Worm (Caenorhabditis elegans) whole organism, L1 larva: ENCODE results near the gene gpa-18.

ENCODE experiments used
- C04F5.9 ChIP-seq: sonication (generic microtip); optimal IDR thresholded peaks from 2 replicates; lab custom pipeline; 2016; ENCODE audit warnings: missing genetic modification characterization, missing compliant biosample characterization
- C16A3.4 ChIP-seq: fragments of 150-350 bp; optimal IDR thresholded peaks from 2 replicates; lab custom pipeline; 2014; ENCODE audit warnings: missing biosample characterization, missing genetic modification characterization
- C34B4.2 ChIP-seq: sonication (generic microtip); optimal IDR thresholded peaks from 2 replicates; lab custom pipeline; 2017; ENCODE audit warnings: mild to moderate bottlenecking, missing genetic modification characterization, missing compliant biosample characterization
- F16B12.6 ChIP-seq: fragments of 150-350 bp; optimal IDR thresholded peaks from 2 replicates; lab custom pipeline; 2014; ENCODE audit warnings: missing biosample characterization, missing genetic modification characterization
- Y116A8C.19 ChIP-seq: sonication (generic microtip); optimal IDR thresholded peaks from 2 replicates; lab custom pipeline; 2016; ENCODE audit warnings: missing compliant biosample characterization, missing genetic modification characterization, borderline replicate concordance
- aha-1 ChIP-seq: fragments of 150-350 bp; optimal IDR thresholded peaks from 2 replicates; lab custom pipeline; 2014; ENCODE audit warnings: missing biosample characterization, missing genetic modification characterization
- alr-1 ChIP-seq: fragments of 200-800 bp; sonication (Bioruptor generic); optimal IDR thresholded peaks from 2 replicates; lab custom pipeline; 2018; ENCODE audit warnings: borderline replicate concordance, mild to moderate bottlenecking, missing genetic modification characterization, missing compliant biosample characterization
- ama-1 ChIP-seq: fragments of 150-350 bp; optimal IDR thresholded peaks from 2 replicates; lab custom pipeline; 2014
- blmp-1 ChIP-seq: fragments of 150-350 bp; optimal IDR thresholded peaks from 2 replicates; lab custom pipeline; 2014; ENCODE audit warnings: missing biosample characterization, missing genetic modification characterization
- ceh-63 ChIP-seq: fragments of 200-800 bp; sonication (Bioruptor generic); optimal IDR thresholded peaks from 2 replicates; lab custom pipeline; 2018; ENCODE audit warnings: mild to moderate bottlenecking, missing genetic modification characterization, missing compliant biosample characterization
- ceh-88 ChIP-seq: fragments of 200-800 bp; sonication (Bioruptor generic); IDR thresholded peaks from 2 replicates; pipeline ENCODE4 v1.3.6; 2022; ENCODE audit warnings: missing genetic modification characterization, missing compliant biosample characterization
- ceh-90 ChIP-seq: sonication (generic microtip); optimal IDR thresholded peaks from 2 replicates; lab custom pipeline; 2016; ENCODE audit warnings: missing genetic modification characterization, missing compliant biosample characterization
- ces-1 ChIP-seq: fragments of 150-350 bp; optimal IDR thresholded peaks from 2 replicates; lab custom pipeline; 2014; ENCODE audit warnings: missing biosample characterization, missing genetic modification reagents, missing genetic modification characterization
- dpl-1 ChIP-seq, 3 experiments: fragments of 150-350 bp in 2 of 3; sonication (generic microtip) in 1 of 3; optimal IDR thresholded peaks; 2 replicates each; lab custom pipeline; 2014 to 2017; ENCODE audit warnings: missing biosample characterization in 3 of 3, missing genetic modification characterization in 3 of 3, missing genetic modification reagents in 3 of 3
- dsc-1 ChIP-seq: sonication (generic microtip); optimal IDR thresholded peaks from 2 replicates; lab custom pipeline; 2016; ENCODE audit warnings: mild to moderate bottlenecking, missing genetic modification characterization, missing compliant biosample characterization
- efl-3 ChIP-seq: fragments of 200-800 bp; sonication (Bioruptor generic); optimal IDR thresholded peaks from 2 replicates; lab custom pipeline; 2018; ENCODE audit warnings: mild to moderate bottlenecking, missing genetic modification characterization, missing compliant biosample characterization
- egl-13 ChIP-seq: sonication (generic microtip); optimal IDR thresholded peaks from 2 replicates; lab custom pipeline; 2016; ENCODE audit warnings: missing genotype, missing genetic modification reagents, missing genetic modification characterization, missing compliant biosample characterization
- ets-5 ChIP-seq: fragments of 200-800 bp; sonication (Bioruptor generic); IDR thresholded peaks from 2 replicates; pipeline ENCODE4 v1.3.6; 2022; ENCODE audit warnings: missing genetic modification characterization, missing compliant biosample characterization
- fkh-10 ChIP-seq: sonication (generic microtip); optimal IDR thresholded peaks from 2 replicates; lab custom pipeline; 2017; ENCODE audit warnings: missing biosample characterization, missing genetic modification reagents, missing genetic modification characterization
- grh-1 ChIP-seq: fragments of 200-800 bp; sonication (Bioruptor generic); IDR thresholded peaks from 2 replicates; pipeline ENCODE4 v1.3.6; 2022; ENCODE audit warnings: missing genetic modification reagents, missing genetic modification characterization, missing compliant biosample characterization
- hlh-17 ChIP-seq: fragments of 200-800 bp; sonication (Bioruptor generic); optimal IDR thresholded peaks from 2 replicates; lab custom pipeline; 2018; ENCODE audit warnings: missing genetic modification characterization, mild to moderate bottlenecking, missing compliant biosample characterization, moderate library complexity, borderline replicate concordance
- hlh-4 ChIP-seq: sonication (generic microtip); optimal IDR thresholded peaks from 2 replicates; lab custom pipeline; 2016; ENCODE audit warnings: mild to moderate bottlenecking, missing genetic modification characterization, missing compliant biosample characterization
- irx-1 ChIP-seq: sonication (generic microtip); optimal IDR thresholded peaks from 2 replicates; lab custom pipeline; 2016; ENCODE audit warnings: missing genetic modification characterization, missing compliant biosample characterization
- isw-1 ChIP-seq: fragments of 200-800 bp; sonication (Bioruptor generic); IDR thresholded peaks from 2 replicates; pipeline ENCODE4 v1.3.6; 2022; ENCODE audit warnings: missing genetic modification characterization, missing compliant biosample characterization
- lin-14 ChIP-seq: fragments of 200-800 bp; sonication (Bioruptor generic); optimal IDR thresholded peaks from 2 replicates; lab custom pipeline; 2018; ENCODE audit warnings: mild to moderate bottlenecking, missing genetic modification characterization, moderate library complexity, missing compliant biosample characterization
- lin-35 ChIP-seq, 2 experiments: fragments of 150-350 bp; optimal IDR thresholded peaks; 2 replicates each; lab custom pipeline; 2014; ENCODE audit warnings: missing biosample characterization in 2 of 2, missing genetic modification characterization in 2 of 2, missing genetic modification reagents in 2 of 2
- lin-39 ChIP-seq: fragments of 150-350 bp; optimal IDR thresholded peaks from 2 replicates; lab custom pipeline; 2014; ENCODE audit warnings: missing biosample characterization, missing genetic modification reagents, missing genetic modification characterization
- lsy-2 ChIP-seq, 2 experiments: fragments of 150-350 bp; optimal IDR thresholded peaks; 2 replicates each; lab custom pipeline; 2014; ENCODE audit warnings: missing biosample characterization in 2 of 2, missing genetic modification characterization in 2 of 2
- mab-9 ChIP-seq: fragments of 200-800 bp; sonication (Bioruptor generic); IDR thresholded peaks from 2 replicates; pipeline ENCODE4 v1.3.6; 2022; ENCODE audit warnings: missing genetic modification reagents, missing genetic modification characterization, missing compliant biosample characterization
- mdl-1 ChIP-seq, 2 experiments: fragments of 150-350 bp; optimal IDR thresholded peaks; 2 replicates each; lab custom pipeline; 2014 to 2017; ENCODE audit warnings: missing biosample characterization in 2 of 2, missing genetic modification characterization in 2 of 2, inconsistent platforms in 1 of 2
- mep-1 ChIP-seq: fragments of 150-350 bp; optimal IDR thresholded peaks from 2 replicates; lab custom pipeline; 2014; ENCODE audit warnings: missing biosample characterization, missing genetic modification characterization
- nhr-11 ChIP-seq: fragments of 150-350 bp; optimal IDR thresholded peaks from 2 replicates; lab custom pipeline; 2014; ENCODE audit warnings: missing biosample characterization, missing genetic modification characterization
- nhr-12 ChIP-seq: sonication (generic microtip); optimal IDR thresholded peaks from 2 replicates; lab custom pipeline; 2017; ENCODE audit warnings: missing biosample characterization, missing genetic modification characterization
- nhr-237 ChIP-seq: fragments of 150-350 bp; optimal IDR thresholded peaks from 2 replicates; lab custom pipeline; 2014; ENCODE audit warnings: missing biosample characterization, missing genetic modification characterization
- nhr-28 ChIP-seq: fragments of 150-350 bp; optimal IDR thresholded peaks from 2 replicates; lab custom pipeline; 2014; ENCODE audit warnings: missing biosample characterization, missing genetic modification characterization
- nhr-47 ChIP-seq: sonication (generic microtip); optimal IDR thresholded peaks from 2 replicates; lab custom pipeline; 2016; ENCODE audit warnings: mild to moderate bottlenecking, missing genetic modification characterization, moderate library complexity, missing compliant biosample characterization
- nhr-77 ChIP-seq: fragments of 150-350 bp; optimal IDR thresholded peaks from 2 replicates; lab custom pipeline; 2014; ENCODE audit warnings: missing biosample characterization, missing genetic modification characterization
- nhr-90 ChIP-seq: sonication (generic microtip); optimal IDR thresholded peaks from 2 replicates; lab custom pipeline; 2016; ENCODE audit warnings: mild to moderate bottlenecking, missing genetic modification characterization, missing compliant biosample characterization; ENCODE audit not compliant: poor library complexity
- pax-3 ChIP-seq: fragments of 200-800 bp; sonication (Bioruptor generic); optimal IDR thresholded peaks from 2 replicates; lab custom pipeline; 2018; ENCODE audit warnings: mild to moderate bottlenecking, missing genetic modification characterization, moderate library complexity, missing compliant biosample characterization
- pqm-1 ChIP-seq: sonication (generic microtip); optimal IDR thresholded peaks from 3 replicates; lab custom pipeline; 2017; ENCODE audit warnings: missing biosample characterization, missing genetic modification characterization
- rnt-1 ChIP-seq: sonication (generic microtip); optimal IDR thresholded peaks from 2 replicates; lab custom pipeline; 2016; ENCODE audit warnings: mild to moderate bottlenecking, missing genetic modification characterization, moderate library complexity, missing compliant biosample characterization
- snpc-4 ChIP-seq: fragments of 150-350 bp; optimal IDR thresholded peaks from 2 replicates; lab custom pipeline; 2014; ENCODE audit warnings: missing biosample characterization, missing genetic modification characterization
- sptf-1 ChIP-seq: fragments of 150-350 bp; optimal IDR thresholded peaks from 2 replicates; lab custom pipeline; 2014; ENCODE audit warnings: missing biosample characterization, missing genetic modification characterization
- sup-37 ChIP-seq: fragments of 200-800 bp; sonication (Bioruptor generic); optimal IDR thresholded peaks from 2 replicates; lab custom pipeline; 2018; ENCODE audit warnings: mild to moderate bottlenecking, missing genetic modification characterization, missing compliant biosample characterization
- swsn-7 ChIP-seq: sonication (generic microtip); optimal IDR thresholded peaks from 2 replicates; lab custom pipeline; 2016; ENCODE audit warnings: missing genetic modification characterization, missing compliant biosample characterization
- tbx-2 ChIP-seq: sonication (generic microtip); optimal IDR thresholded peaks from 2 replicates; lab custom pipeline; 2016; ENCODE audit warnings: missing genetic modification characterization, missing compliant biosample characterization
- tlp-1 ChIP-seq: fragments of 150-350 bp; optimal IDR thresholded peaks from 2 replicates; lab custom pipeline; 2014; ENCODE audit warnings: missing biosample characterization, missing genetic modification characterization
- unc-130 ChIP-seq: fragments of 150-350 bp; optimal IDR thresholded peaks from 2 replicates; lab custom pipeline; 2017; ENCODE audit warnings: missing biosample characterization, missing genetic modification characterization, inconsistent platforms
- unc-30 ChIP-seq: sonication (generic microtip); optimal IDR thresholded peaks from 2 replicates; lab custom pipeline; 2017; ENCODE audit warnings: missing biosample characterization, missing genetic modification characterization
- unc-62 ChIP-seq: fragments of 150-350 bp; optimal IDR thresholded peaks from 2 replicates; lab custom pipeline; 2014; ENCODE audit warnings: missing biosample characterization, missing genetic modification reagents, missing genetic modification characterization
- unc-98 ChIP-seq: fragments of 200-800 bp; sonication (Bioruptor generic); IDR thresholded peaks from 2 replicates; pipeline ENCODE4 v1.3.6; 2022; ENCODE audit warnings: missing genetic modification characterization, missing compliant biosample characterization
- vab-15 ChIP-seq: sonication (generic microtip); optimal IDR thresholded peaks from 2 replicates; lab custom pipeline; 2017; ENCODE audit warnings: missing genotype, mild to moderate bottlenecking, missing genetic modification characterization, missing compliant biosample characterization
- zip-4 ChIP-seq: fragments of 200-800 bp; sonication (Bioruptor generic); optimal IDR thresholded peaks from 2 replicates; lab custom pipeline; 2018; ENCODE audit warnings: mild to moderate bottlenecking, missing genetic modification characterization, moderate library complexity, missing compliant biosample characterization
- ztf-11 ChIP-seq, 2 experiments: sonication (generic microtip); optimal IDR thresholded peaks; 2 replicates each; lab custom pipeline; 2016 to 2017; ENCODE audit warnings: missing genetic modification characterization in 2 of 2, missing biosample characterization in 1 of 2, missing compliant biosample characterization in 1 of 2

Gene gpa-18

DNA sequence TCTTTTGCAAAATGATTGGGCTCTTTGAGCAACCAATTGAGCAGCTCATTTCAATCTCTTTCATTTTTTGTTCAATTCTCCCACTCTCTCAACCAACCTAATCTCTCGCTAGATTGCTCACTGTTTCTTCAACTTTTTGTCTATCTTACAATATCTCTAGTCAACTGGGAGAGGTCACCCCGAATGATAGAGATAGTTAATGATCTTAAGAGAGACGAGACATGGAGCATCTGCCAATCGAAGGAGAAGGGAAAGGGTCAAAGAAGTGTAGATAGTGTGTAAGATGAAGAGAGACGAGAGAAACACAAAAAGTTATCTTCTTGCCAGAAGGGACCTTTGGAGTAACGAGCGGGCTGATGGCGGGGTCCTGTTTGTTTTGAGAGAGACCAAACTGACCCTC, 26.1 kb downstream of the gpa-18 start:
- peak; percentile 12 for TF ChIP-seq swsn-7 (tag; lab: Kevin White, UChicago)
- TF ChIP-seq dpl-1 (GFP tag; optimal IDR thresholded peaks at IDR 0.05; lab: Kevin White, UChicago), result peak in 1 of 3 experiments; percentile 1
- no peak for TF ChIP-seq unc-130 (tag; lab: Kevin White, UChicago)
- TF ChIP-seq vab-15 (tag; lab: Kevin White, UChicago), result no peak
- TF ChIP-seq mdl-1 (tag; optimal IDR thresholded peaks at IDR 0.05; lab: Kevin White, UChicago), result no peak
- no peak for TF ChIP-seq pax-3 (tag; lab: Kevin White, UChicago)
- no peak for TF ChIP-seq irx-1 (tag; lab: Kevin White, UChicago)
- TF ChIP-seq unc-62 (GFP tag; lab: Kevin White, UChicago), result no peak
- TF ChIP-seq ceh-90 (tag; lab: Kevin White, UChicago), result no peak
- TF ChIP-seq nhr-237 (tag; lab: Kevin White, UChicago), result no peak
- TF ChIP-seq ces-1 (GFP tag; lab: Kevin White, UChicago), result no peak
- peak; percentile 55 for TF ChIP-seq rnt-1 (tag; lab: Kevin White, UChicago)
- TF ChIP-seq unc-30 (tag; lab: Kevin White, UChicago), result no peak
- no peak for TF ChIP-seq nhr-12 (tag; lab: Kevin White, UChicago)
- no peak for TF ChIP-seq pqm-1 (tag; lab: Kevin White, UChicago)
- TF ChIP-seq ceh-63 (GFP tag; lab: Kevin White, UChicago), result no peak
- no peak for TF ChIP-seq mab-9 (GFP tag; lab: Robert Waterston, UW)
- peak; percentile 80 for TF ChIP-seq dsc-1 (tag; lab: Kevin White, UChicago)
- no peak for TF ChIP-seq aha-1 (tag; lab: Kevin White, UChicago)
- no peak for TF ChIP-seq blmp-1 (tag; lab: Kevin White, UChicago)
- no peak for TF ChIP-seq C34B4.2
- TF ChIP-seq nhr-28 (tag; lab: Kevin White, UChicago), result no peak
- no peak for TF ChIP-seq snpc-4 (tag; lab: Kevin White, UChicago)
- TF ChIP-seq C16A3.4, result no peak
- no peak for TF ChIP-seq ama-1
- no peak for TF ChIP-seq hlh-17 (GFP tag; lab: Kevin White, UChicago)
- TF ChIP-seq hlh-4, result no peak
- TF ChIP-seq lin-14, result peak; percentile 60
- TF ChIP-seq ztf-11 (tag; optimal IDR thresholded peaks at IDR 0.05; lab: Kevin White, UChicago), result no peak
- TF ChIP-seq tlp-1 (tag; lab: Kevin White, UChicago), result no peak
- no peak for TF ChIP-seq sup-37 (GFP tag; lab: Kevin White, UChicago)
- no peak for TF ChIP-seq nhr-77 (tag; lab: Kevin White, UChicago)
- TF ChIP-seq egl-13, result no peak
- peak; percentile 7 for TF ChIP-seq tbx-2 (tag; lab: Kevin White, UChicago)
- TF ChIP-seq grh-1 (GFP tag; lab: Robert Waterston, UW), result no peak
- TF ChIP-seq sptf-1 (tag; lab: Kevin White, UChicago), result no peak
- no peak for TF ChIP-seq Y116A8C.19 (tag; lab: Kevin White, UChicago)
- no peak for TF ChIP-seq nhr-90 (tag; lab: Kevin White, UChicago)
- TF ChIP-seq unc-98 (GFP tag; lab: Robert Waterston, UW), result 0 out of 2 replicates have a peak, but pooled peaks have one; percentile 44
- TF ChIP-seq nhr-47 (tag; lab: Kevin White, UChicago), result no peak
- TF ChIP-seq ets-5 (GFP tag; lab: Robert Waterston, UW), result no peak
- no peak for TF ChIP-seq ceh-88 (GFP tag; lab: Robert Waterston, UW)
- TF ChIP-seq C04F5.9, result no peak
- TF ChIP-seq zip-4 (GFP tag; lab: Kevin White, UChicago), result no peak
- TF ChIP-seq lsy-2 (tag; optimal IDR thresholded peaks at IDR 0.05; lab: Kevin White, UChicago), result peak; percentile 44 to 50
- TF ChIP-seq nhr-11, result no peak
- no peak for TF ChIP-seq isw-1 (GFP tag; lab: Robert Waterston, UW)
- TF ChIP-seq F16B12.6 (tag; lab: Kevin White, UChicago), result no peak
- TF ChIP-seq efl-3 (GFP tag; lab: Kevin White, UChicago), result no peak
- no peak for TF ChIP-seq alr-1 (tag; lab: Kevin White, UChicago)
- no peak for TF ChIP-seq lin-39 (tag; lab: Kevin White, UChicago)
- no peak for TF ChIP-seq fkh-10 (GFP tag; lab: Kevin White, UChicago)
- no peak for TF ChIP-seq mep-1 (tag; lab: Kevin White, UChicago)
- TF ChIP-seq lin-35 (GFP tag; optimal IDR thresholded peaks at IDR 0.05; lab: Kevin White, UChicago), result no peak
